Fruit fly (Drosophila melanogaster): ENCODE data around the gene CG43861.

DNA sequence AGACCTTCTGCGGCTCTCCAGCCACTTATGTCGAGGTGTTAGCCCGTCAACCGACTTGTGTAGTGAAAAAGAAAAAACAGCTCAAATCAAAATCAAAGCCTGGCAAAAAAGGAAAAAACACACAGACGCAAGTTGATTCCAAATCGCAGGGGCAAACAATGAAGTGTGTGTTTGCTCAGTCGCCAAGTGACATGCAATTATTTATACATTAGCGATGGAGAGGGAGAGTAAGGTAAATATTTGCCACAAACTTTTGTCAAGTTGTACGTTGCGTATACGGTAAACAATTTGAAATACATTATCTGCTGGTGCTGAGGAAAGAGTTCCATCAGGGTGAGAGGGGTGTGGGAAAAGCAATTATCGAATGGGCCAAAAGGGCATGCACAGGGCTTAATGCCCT is 18.9 kb downstream of the CG43861 start:
- no peak for TF ChIP-seq ttk (optimal IDR thresholded peaks at IDR 0.05)
- TF ChIP-seq Sin3A (optimal IDR thresholded peaks at IDR 0.05), result no peak
- TF ChIP-seq psq (optimal IDR thresholded peaks at IDR 0.05), result no peak
- TF ChIP-seq Myc (optimal IDR thresholded peaks at IDR 0.05), result no peak
- no peak for TF ChIP-seq h (optimal IDR thresholded peaks at IDR 0.05)

All from Kc167 (cell line).